Worm (Caenorhabditis elegans) whole organism, mixed stage, embryonic: Measurements from ENCODE around the gene nhr-285.
"Not testable (repeated sequence)": the region's sequence is repeated elsewhere in the genome, so short reads cannot be mapped to it uniquely, and the experiment has no call there.

Experiments used
- M03D4.4 ChIP-seq: sonication (generic microtip); optimal IDR thresholded peaks from 2 replicates; lab custom pipeline; 2017; ENCODE audit warnings: mild to moderate bottlenecking, missing genetic modification characterization, missing compliant biosample characterization
- bed-3 ChIP-seq: fragments of 200-800 bp; sonication (Bioruptor generic); optimal IDR thresholded peaks from 3 replicates; lab custom pipeline; 2018; ENCODE audit warnings: mild to moderate bottlenecking, missing genetic modification characterization, moderate library complexity, missing compliant biosample characterization
- blmp-1 ChIP-seq: fragments of 150-350 bp; optimal IDR thresholded peaks from 2 replicates; lab custom pipeline; 2014; ENCODE audit warnings: missing biosample characterization, missing genetic modification characterization
- ceh-39 ChIP-seq: fragments of 150-350 bp; optimal IDR thresholded peaks from 2 replicates; lab custom pipeline; 2014; ENCODE audit warnings: missing biosample characterization, missing genetic modification characterization
- ceh-43 ChIP-seq: fragments of 200-800 bp; sonication (Bioruptor generic); optimal IDR thresholded peaks from 2 replicates; lab custom pipeline; 2018; ENCODE audit warnings: mild to moderate bottlenecking, missing genetic modification characterization, moderate library complexity, missing compliant biosample characterization
- ceh-83 ChIP-seq: fragments of 200-800 bp; sonication (Bioruptor generic); optimal IDR thresholded peaks from 2 replicates; lab custom pipeline; 2018; ENCODE audit warnings: mild to moderate bottlenecking, missing genetic modification characterization, missing compliant biosample characterization
- ces-1 ChIP-seq: fragments of 150-350 bp; optimal IDR thresholded peaks from 2 replicates; lab custom pipeline; 2014; ENCODE audit warnings: missing biosample characterization, missing genetic modification reagents, missing genetic modification characterization
- cnd-1 ChIP-seq: fragments of 200-800 bp; sonication (Bioruptor generic); optimal IDR thresholded peaks from 2 replicates; lab custom pipeline; 2018; ENCODE audit warnings: mild to moderate bottlenecking, missing genetic modification characterization, missing compliant biosample characterization
- drap-1 ChIP-seq: fragments of 200-800 bp; sonication (Bioruptor generic); optimal IDR thresholded peaks from 3 replicates; lab custom pipeline; 2018; ENCODE audit warnings: mild to moderate bottlenecking, missing genetic modification characterization, missing compliant biosample characterization
- elt-1 ChIP-seq: sonication (generic microtip); optimal IDR thresholded peaks from 2 replicates; lab custom pipeline; 2017; ENCODE audit warnings: missing genetic modification characterization, mild to moderate bottlenecking, missing compliant biosample characterization, antibody characterized with exemption, moderate library complexity, borderline replicate concordance; ENCODE audit not compliant: insufficient read depth
- elt-3 ChIP-seq: fragments of 150-350 bp; optimal IDR thresholded peaks from 2 replicates; lab custom pipeline; 2014; ENCODE audit warnings: missing biosample characterization, missing genetic modification characterization
- flh-1 ChIP-seq: fragments of 200-800 bp; sonication (Bioruptor generic); optimal IDR thresholded peaks from 2 replicates; lab custom pipeline; 2018; ENCODE audit warnings: mild to moderate bottlenecking, missing genetic modification characterization, moderate library complexity, missing compliant biosample characterization
- ham-2 ChIP-seq: fragments of 200-800 bp; sonication (Bioruptor generic); optimal IDR thresholded peaks from 2 replicates; lab custom pipeline; 2018; ENCODE audit warnings: mild to moderate bottlenecking, missing genetic modification characterization, missing compliant biosample characterization
- hlh-1 ChIP-seq: fragments of 150-350 bp; optimal IDR thresholded peaks from 2 replicates; lab custom pipeline; 2014; ENCODE audit warnings: missing biosample characterization, missing genetic modification reagents, missing genetic modification characterization
- lin-13 ChIP-seq: fragments of 150-350 bp; optimal IDR thresholded peaks from 2 replicates; lab custom pipeline; 2014; ENCODE audit warnings: missing biosample characterization, missing genetic modification characterization
- lin-32 ChIP-seq: fragments of 200-800 bp; sonication (Bioruptor generic); optimal IDR thresholded peaks from 2 replicates; lab custom pipeline; 2018; ENCODE audit warnings: mild to moderate bottlenecking, missing genetic modification characterization, missing compliant biosample characterization
- lsy-2 ChIP-seq: fragments of 150-350 bp; optimal IDR thresholded peaks from 2 replicates; lab custom pipeline; 2014; ENCODE audit warnings: missing biosample characterization, missing genetic modification characterization
- mab-5 ChIP-seq: fragments of 150-350 bp; optimal IDR thresholded peaks from 2 replicates; lab custom pipeline; 2014; ENCODE audit warnings: missing biosample characterization, missing genetic modification characterization
- mep-1 ChIP-seq: fragments of 150-350 bp; optimal IDR thresholded peaks from 2 replicates; lab custom pipeline; 2017; ENCODE audit warnings: missing biosample characterization, missing genetic modification reagents, missing genetic modification characterization, inconsistent platforms
- mls-2 ChIP-seq: sonication (generic microtip); optimal IDR thresholded peaks from 2 replicates; lab custom pipeline; 2016; ENCODE audit warnings: mild to moderate bottlenecking, missing genetic modification characterization, moderate library complexity, missing compliant biosample characterization
- nhr-12 ChIP-seq: fragments of 150-350 bp; optimal IDR thresholded peaks from 2 replicates; lab custom pipeline; 2014; ENCODE audit warnings: missing biosample characterization, missing genetic modification characterization
- nhr-2 ChIP-seq: fragments of 150-350 bp; optimal IDR thresholded peaks from 2 replicates; lab custom pipeline; 2014; ENCODE audit warnings: missing biosample characterization, missing genetic modification characterization
- nhr-237 ChIP-seq: fragments of 150-350 bp; optimal IDR thresholded peaks from 2 replicates; lab custom pipeline; 2014; ENCODE audit warnings: missing biosample characterization, missing genetic modification characterization
- nhr-28 ChIP-seq: fragments of 150-350 bp; optimal IDR thresholded peaks from 2 replicates; lab custom pipeline; 2014; ENCODE audit warnings: missing biosample characterization, missing genetic modification characterization
- nhr-76 ChIP-seq: sonication (generic microtip); optimal IDR thresholded peaks from 2 replicates; lab custom pipeline; 2017; ENCODE audit warnings: missing biosample characterization, missing genetic modification characterization
- pha-4 ChIP-seq: fragments of 150-350 bp; optimal IDR thresholded peaks from 2 replicates; lab custom pipeline; 2018; ENCODE audit warnings: missing biosample characterization, missing genetic modification reagents, missing genetic modification characterization
- sem-2 ChIP-seq: fragments of 200-800 bp; sonication (Bioruptor generic); optimal IDR thresholded peaks from 2 replicates; lab custom pipeline; 2018; ENCODE audit warnings: mild to moderate bottlenecking, missing genetic modification characterization, missing compliant biosample characterization
- snpc-4 ChIP-seq: fragments of 150-350 bp; optimal IDR thresholded peaks from 2 replicates; lab custom pipeline; 2014; ENCODE audit warnings: missing biosample characterization, missing genetic modification characterization
- sptf-1 ChIP-seq: sonication (generic microtip); optimal IDR thresholded peaks from 2 replicates; lab custom pipeline; 2017; ENCODE audit warnings: mild to moderate bottlenecking, missing genetic modification characterization, moderate library complexity, missing compliant biosample characterization
- tbx-8 ChIP-seq: fragments of 200-800 bp; sonication (Bioruptor generic); optimal IDR thresholded peaks from 2 replicates; lab custom pipeline; 2018; ENCODE audit warnings: mild to moderate bottlenecking, missing genetic modification characterization, moderate library complexity, missing compliant biosample characterization
- unc-120 ChIP-seq: sonication (generic microtip); optimal IDR thresholded peaks from 2 replicates; lab custom pipeline; 2017; ENCODE audit warnings: missing genetic modification characterization, missing compliant biosample characterization; ENCODE audit not compliant: poor library complexity, severe bottlenecking
- unc-39 ChIP-seq: fragments of 150-350 bp; optimal IDR thresholded peaks from 2 replicates; lab custom pipeline; 2014; ENCODE audit warnings: missing biosample characterization, missing genetic modification characterization
- unc-62 ChIP-seq: fragments of 150-350 bp; optimal IDR thresholded peaks from 2 replicates; lab custom pipeline; 2014; ENCODE audit warnings: missing biosample characterization, missing genetic modification reagents, missing genetic modification characterization
- zip-8 ChIP-seq: fragments of 150-350 bp; optimal IDR thresholded peaks from 2 replicates; lab custom pipeline; 2014; ENCODE audit warnings: missing biosample characterization, missing genetic modification characterization
- ztf-11 ChIP-seq: fragments of 150-350 bp; optimal IDR thresholded peaks from 2 replicates; lab custom pipeline; 2014; ENCODE audit warnings: missing biosample characterization, missing genetic modification characterization

Gene nhr-285

ce11 chrV:15766122-15766594 is 12.9 kb downstream of the nhr-285 start, which contains the start of the genes haf-3 and F57A10.2:
Gene haf-3 (minus strand): TSS chrV:15766172.
Gene F57A10.2 (plus strand): TSS chrV:15766575.
- TF ChIP-seq mab-5: peak; percentile 62
- TF ChIP-seq bed-3: no peak
- TF ChIP-seq nhr-2: no peak
- TF ChIP-seq ceh-83 (GFP tag; lab: Kevin White, UChicago): no peak
- no peak for TF ChIP-seq unc-62 (GFP tag; lab: Kevin White, UChicago)
- TF ChIP-seq nhr-76: no peak
- TF ChIP-seq blmp-1 (tag; lab: Kevin White, UChicago): no peak
- TF ChIP-seq drap-1 (GFP tag; lab: Kevin White, UChicago): peak; percentile 79
- TF ChIP-seq ces-1: peak; percentile 67
- no peak for TF ChIP-seq ztf-11
- no peak for TF ChIP-seq elt-3 (tag; lab: Kevin White, UChicago)
- TF ChIP-seq pha-4 (tag; lab: Kevin White, UChicago): peak; percentile 48
- peak; percentile 91 for TF ChIP-seq mep-1 (tag; lab: Kevin White, UChicago)
- TF ChIP-seq sptf-1 (tag; lab: Kevin White, UChicago): peak; percentile 74
- TF ChIP-seq elt-1 (tag; lab: Kevin White, UChicago): peak; percentile 11
- TF ChIP-seq ceh-39 (tag; lab: Kevin White, UChicago): peak; percentile 43
- TF ChIP-seq cnd-1: no peak
- TF ChIP-seq unc-39 (tag; lab: Kevin White, UChicago): no peak
- TF ChIP-seq hlh-1 (tag; lab: Kevin White, UChicago): peak; percentile 23
- TF ChIP-seq snpc-4 (tag; lab: Kevin White, UChicago): no peak
- TF ChIP-seq sem-2 (GFP tag; lab: Kevin White, UChicago): no peak
- no peak for TF ChIP-seq lin-32 (GFP tag; lab: Kevin White, UChicago)
- no peak for TF ChIP-seq ceh-43
- TF ChIP-seq unc-120: no peak
- TF ChIP-seq flh-1 (GFP tag; lab: Kevin White, UChicago): no peak
- TF ChIP-seq nhr-237 (tag; lab: Kevin White, UChicago): peak; percentile 82
- TF ChIP-seq lsy-2 (tag; lab: Kevin White, UChicago): peak; percentile 77
- no peak for TF ChIP-seq mls-2
- no peak for TF ChIP-seq nhr-28 (tag; lab: Kevin White, UChicago)
- TF ChIP-seq lin-13 (tag; lab: Kevin White, UChicago): peak; percentile 85
- peak; percentile 46 for TF ChIP-seq M03D4.4 (tag; lab: Kevin White, UChicago)
- no peak for TF ChIP-seq zip-8
- TF ChIP-seq nhr-12 (tag; lab: Kevin White, UChicago): no peak
- no peak for TF ChIP-seq ham-2 (GFP tag; lab: Kevin White, UChicago)
- no peak for TF ChIP-seq tbx-8 (GFP tag; lab: Kevin White, UChicago)

ce11 chrV:15758449-15758848 is 20.6 kb downstream of the nhr-285 start, which contains the start of gene str-9:
Gene str-9 (plus strand): TSS chrV:15758749.
- TF ChIP-seq bed-3 (no peak), elt-1 (tag; lab: Kevin White, UChicago) (no peak), drap-1 (GFP tag; lab: Kevin White, UChicago) (no peak), unc-62 (GFP tag; lab: Kevin White, UChicago) (no peak), nhr-2 (no peak), lsy-2 (tag; lab: Kevin White, UChicago) (no peak), ztf-11 (no peak), cnd-1 (no peak), nhr-76 (no peak)

ce11 chrV:15757645-15758044 is 21.4 kb downstream of the nhr-285 start:
- TF ChIP-seq sem-2 (GFP tag; lab: Kevin White, UChicago) (no peak), ceh-43 (no peak)
- TF ChIP-seq, all 35 proteins: peak for 0

- not testable (repeated sequence) for TF ChIP-seq ztf-11; blmp-1 (tag; lab: Kevin White, UChicago); drap-1 (GFP tag; lab: Kevin White, UChicago)
- TF ChIP-seq, all 35 proteins: peak for 0; not testable (repeated sequence) for 35
Measured at ce11 chrV:15754731-15755130, 24.3 kb downstream of the nhr-285 start, which contains the start of gene str-8. Gene str-8 (plus strand): TSS chrV:15755031.
